Worm (Caenorhabditis elegans) whole organism, young adult: Measurements from ENCODE around the gene C55B6.7.

Source experiments
- B0035.1 ChIP-seq: sonication (generic microtip); optimal IDR thresholded peaks from 2 replicates; lab custom pipeline; 2016; ENCODE audit warnings: missing genetic modification characterization, mild to moderate bottlenecking, missing compliant biosample characterization, missing genotype, missing genetic modification reagents
- B0336.3 ChIP-seq: fragments of 200-800 bp; sonication (Bioruptor generic); IDR thresholded peaks from 2 replicates; pipeline ENCODE4 v1.3.6; 2022; ENCODE audit warnings: missing genetic modification characterization, missing compliant biosample characterization
- F37B4.10 ChIP-seq: fragments of 200-800 bp; sonication (Bioruptor generic); IDR thresholded peaks from 2 replicates; pipeline ENCODE4 v1.3.6; 2022; ENCODE audit warnings: missing genetic modification characterization, missing compliant biosample characterization
- F49E8.2 ChIP-seq: sonication (generic microtip); optimal IDR thresholded peaks from 3 replicates; lab custom pipeline; 2017; ENCODE audit warnings: missing genetic modification characterization, mild to moderate bottlenecking, missing compliant biosample characterization, antibody characterized with exemption, moderate library complexity; ENCODE audit not compliant: insufficient read depth
- F57C9.4 ChIP-seq: sonication (generic microtip); optimal IDR thresholded peaks from 2 replicates; lab custom pipeline; 2017; ENCODE audit warnings: mild to moderate bottlenecking, missing genetic modification characterization, missing compliant biosample characterization
- K11D2.4 ChIP-seq: fragments of 200-800 bp; sonication (Bioruptor generic); IDR thresholded peaks from 2 replicates; pipeline ENCODE4 v1.3.6; 2022; ENCODE audit warnings: missing genetic modification reagents, missing genetic modification characterization, missing compliant biosample characterization
- Y53F4B.3 ChIP-seq: fragments of 200-800 bp; sonication (Bioruptor generic); IDR thresholded peaks from 2 replicates; pipeline ENCODE4 v1.3.6; 2022; ENCODE audit warnings: missing genetic modification reagents, missing genetic modification characterization, missing compliant biosample characterization
- ZK185.1 ChIP-seq: sonication (generic microtip); optimal IDR thresholded peaks from 2 replicates; lab custom pipeline; 2016; ENCODE audit warnings: mild to moderate bottlenecking, missing genetic modification characterization, missing compliant biosample characterization; ENCODE audit not compliant: poor library complexity, severe bottlenecking
- atf-7 ChIP-seq: sonication (generic microtip); optimal IDR thresholded peaks from 2 replicates; lab custom pipeline; 2017; ENCODE audit warnings: mild to moderate bottlenecking, missing genetic modification characterization, missing compliant biosample characterization
- cebp-1 ChIP-seq, 2 experiments: fragments of 200-800 bp in 1 of 2; sonication (Bioruptor generic) in 1 of 2; sonication (generic microtip) in 1 of 2; IDR thresholded peaks in 1 of 2; optimal IDR thresholded peaks in 1 of 2; 2 replicates each; pipeline versions ENCODE4 v1.3.6 to Lab custom; 2017 to 2022; ENCODE audit warnings: missing compliant biosample characterization in 2 of 2, missing genetic modification characterization in 2 of 2, mild to moderate bottlenecking in 1 of 2, missing genetic modification reagents in 1 of 2, moderate library complexity in 1 of 2
- ceh-40 ChIP-seq: fragments of 200-800 bp; sonication (Bioruptor generic); IDR thresholded peaks from 2 replicates; pipeline ENCODE4 v1.3.6; 2022; ENCODE audit warnings: missing genetic modification characterization, missing compliant biosample characterization
- ceh-79 ChIP-seq: sonication (generic microtip); optimal IDR thresholded peaks from 2 replicates; lab custom pipeline; 2017; ENCODE audit warnings: mild to moderate bottlenecking, missing genetic modification characterization, missing compliant biosample characterization
- chd-7 ChIP-seq: sonication (generic microtip); optimal IDR thresholded peaks from 2 replicates; lab custom pipeline; 2016; ENCODE audit warnings: mild to moderate bottlenecking, missing genetic modification characterization, moderate library complexity, missing compliant biosample characterization
- dox-1 ChIP-seq: fragments of 200-800 bp; sonication (Bioruptor generic); IDR thresholded peaks from 2 replicates; pipeline ENCODE4 v1.3.6; 2022; ENCODE audit warnings: missing genetic modification reagents, missing genetic modification characterization, missing compliant biosample characterization
- dpl-1 ChIP-seq: fragments of 150-350 bp; optimal IDR thresholded peaks from 2 replicates; lab custom pipeline; 2014; ENCODE audit warnings: missing biosample characterization, missing genetic modification reagents, missing genetic modification characterization
- egl-44 ChIP-seq: fragments of 200-800 bp; sonication (Bioruptor generic); IDR thresholded peaks from 2 replicates; pipeline ENCODE4 v1.3.6; 2022; ENCODE audit warnings: missing genetic modification reagents, missing genetic modification characterization, missing compliant biosample characterization
- fkh-3 ChIP-seq: sonication (generic microtip); optimal IDR thresholded peaks from 2 replicates; lab custom pipeline; 2016; ENCODE audit warnings: mild to moderate bottlenecking, missing genetic modification characterization, missing compliant biosample characterization
- hlh-12 ChIP-seq: sonication (generic microtip); optimal IDR thresholded peaks from 2 replicates; lab custom pipeline; 2016; ENCODE audit warnings: missing genetic modification characterization, missing compliant biosample characterization
- hmg-20 ChIP-seq: fragments of 200-800 bp; sonication (Bioruptor generic); IDR thresholded peaks from 2 replicates; pipeline ENCODE4 v1.3.6; 2022; ENCODE audit warnings: missing genetic modification reagents, missing genetic modification characterization, missing compliant biosample characterization
- let-607 ChIP-seq, 2 experiments: fragments of 200-800 bp in 1 of 2; sonication (Bioruptor generic) in 1 of 2; sonication (generic microtip) in 1 of 2; optimal IDR thresholded peaks; 2 replicates each; lab custom pipeline; 2016 to 2018; ENCODE audit warnings: mild to moderate bottlenecking in 2 of 2, missing compliant biosample characterization in 2 of 2, missing genetic modification characterization in 2 of 2, moderate library complexity in 2 of 2, missing genotype in 1 of 2
- lin-26 ChIP-seq: fragments of 200-800 bp; sonication (Bioruptor generic); IDR thresholded peaks from 2 replicates; pipeline ENCODE4 v1.3.6; 2022; ENCODE audit warnings: missing genetic modification reagents, missing genetic modification characterization, missing compliant biosample characterization
- lin-54 ChIP-seq: fragments of 200-800 bp; sonication (Bioruptor generic); optimal IDR thresholded peaks from 2 replicates; lab custom pipeline; 2018; ENCODE audit warnings: mild to moderate bottlenecking, missing genetic modification characterization, missing compliant biosample characterization
- lsy-27 ChIP-seq: sonication (generic microtip); optimal IDR thresholded peaks from 2 replicates; lab custom pipeline; 2017; ENCODE audit warnings: missing genetic modification characterization, mild to moderate bottlenecking, missing compliant biosample characterization, antibody characterized with exemption, missing genotype, borderline replicate concordance; ENCODE audit not compliant: insufficient read depth
- madf-10 ChIP-seq: sonication (generic microtip); optimal IDR thresholded peaks from 2 replicates; lab custom pipeline; 2016; ENCODE audit warnings: mild to moderate bottlenecking, missing genetic modification characterization, missing compliant biosample characterization
- madf-3 ChIP-seq: fragments of 200-800 bp; sonication (Bioruptor generic); IDR thresholded peaks from 2 replicates; pipeline ENCODE4 v1.3.6; 2022; ENCODE audit warnings: missing genetic modification reagents, missing genetic modification characterization, missing compliant biosample characterization
- nfya-2 ChIP-seq: fragments of 200-800 bp; sonication (Bioruptor generic); IDR thresholded peaks from 2 replicates; pipeline ENCODE4 v1.3.6; 2022; ENCODE audit warnings: missing genetic modification reagents, missing genetic modification characterization, missing compliant biosample characterization
- nfyb-1 ChIP-seq: fragments of 200-800 bp; sonication (Bioruptor generic); IDR thresholded peaks from 2 replicates; pipeline ENCODE4 v1.3.6; 2022; ENCODE audit warnings: missing genetic modification reagents, missing genetic modification characterization, missing compliant biosample characterization
- nhr-27 ChIP-seq: fragments of 200-800 bp; sonication (Bioruptor generic); optimal IDR thresholded peaks from 2 replicates; lab custom pipeline; 2018; ENCODE audit warnings: mild to moderate bottlenecking, missing genetic modification characterization, moderate library complexity, missing compliant biosample characterization
- nhr-80 ChIP-seq: sonication (generic microtip); optimal IDR thresholded peaks from 2 replicates; lab custom pipeline; 2016; ENCODE audit warnings: missing genetic modification characterization, missing compliant biosample characterization
- nhr-90 ChIP-seq: sonication (generic microtip); optimal IDR thresholded peaks from 2 replicates; lab custom pipeline; 2016; ENCODE audit warnings: missing genotype, mild to moderate bottlenecking, missing genetic modification characterization, missing compliant biosample characterization
- pbrm-1 ChIP-seq: fragments of 200-800 bp; sonication (Bioruptor generic); IDR thresholded peaks from 2 replicates; pipeline ENCODE4 v1.3.6; 2022; ENCODE audit warnings: missing genetic modification reagents, missing genetic modification characterization, missing compliant biosample characterization
- rcor-1 ChIP-seq: fragments of 200-800 bp; sonication (Bioruptor generic); IDR thresholded peaks from 2 replicates; pipeline ENCODE4 v1.3.6; 2022; ENCODE audit warnings: missing genetic modification reagents, missing genetic modification characterization, missing compliant biosample characterization
- rec-8 ChIP-seq, 2 experiments: sonication (generic microtip); optimal IDR thresholded peaks; 2 replicates each; lab custom pipeline; 2016; ENCODE audit warnings: mild to moderate bottlenecking in 2 of 2, missing genetic modification characterization in 2 of 2, missing genetic modification reagents in 2 of 2, missing genotype in 2 of 2, missing biosample characterization in 1 of 2, missing compliant biosample characterization in 1 of 2, moderate library complexity in 1 of 2
- repo-1 ChIP-seq: sonication (generic microtip); optimal IDR thresholded peaks from 2 replicates; lab custom pipeline; 2017; ENCODE audit warnings: mild to moderate bottlenecking, missing genetic modification characterization, missing compliant biosample characterization
- sdz-38 ChIP-seq: sonication (generic microtip); optimal IDR thresholded peaks from 2 replicates; lab custom pipeline; 2016; ENCODE audit warnings: missing genotype, missing genetic modification characterization, missing compliant biosample characterization
- snpc-1.1 ChIP-seq: sonication (generic microtip); optimal IDR thresholded peaks from 2 replicates; lab custom pipeline; 2017; ENCODE audit warnings: missing genetic modification characterization, mild to moderate bottlenecking, missing compliant biosample characterization, antibody characterized with exemption, moderate library complexity, missing genotype, missing genetic modification reagents; ENCODE audit not compliant: insufficient read depth
- snpc-3.4 ChIP-seq: sonication (generic microtip); optimal IDR thresholded peaks from 2 replicates; lab custom pipeline; 2017; ENCODE audit warnings: missing genetic modification characterization, mild to moderate bottlenecking, missing compliant biosample characterization, antibody characterized with exemption, moderate library complexity, missing genotype, missing genetic modification reagents
- unc-62 ChIP-seq: fragments of 150-350 bp; optimal IDR thresholded peaks from 2 replicates; lab custom pipeline; 2014; ENCODE audit warnings: missing biosample characterization, missing genetic modification reagents, missing genetic modification characterization
- zim-3 ChIP-seq: sonication (generic microtip); optimal IDR thresholded peaks from 2 replicates; lab custom pipeline; 2017; ENCODE audit warnings: mild to moderate bottlenecking, missing genetic modification characterization, moderate library complexity, missing compliant biosample characterization
- ztf-22 ChIP-seq: fragments of 200-800 bp; sonication (Bioruptor generic); optimal IDR thresholded peaks from 2 replicates; lab custom pipeline; 2018; ENCODE audit warnings: mild to moderate bottlenecking, missing genetic modification characterization, moderate library complexity, missing compliant biosample characterization
- ztf-28 ChIP-seq: fragments of 200-800 bp; sonication (Bioruptor generic); IDR thresholded peaks from 2 replicates; pipeline ENCODE4 v1.3.6; 2022; ENCODE audit warnings: missing genetic modification reagents, missing genetic modification characterization, missing compliant biosample characterization
- ztf-6 ChIP-seq: fragments of 200-800 bp; sonication (Bioruptor generic); IDR thresholded peaks from 2 replicates; pipeline ENCODE4 v1.3.6; 2022; ENCODE audit warnings: missing genetic modification reagents, missing genetic modification characterization, missing compliant biosample characterization

Gene C55B6.7

DNA sequence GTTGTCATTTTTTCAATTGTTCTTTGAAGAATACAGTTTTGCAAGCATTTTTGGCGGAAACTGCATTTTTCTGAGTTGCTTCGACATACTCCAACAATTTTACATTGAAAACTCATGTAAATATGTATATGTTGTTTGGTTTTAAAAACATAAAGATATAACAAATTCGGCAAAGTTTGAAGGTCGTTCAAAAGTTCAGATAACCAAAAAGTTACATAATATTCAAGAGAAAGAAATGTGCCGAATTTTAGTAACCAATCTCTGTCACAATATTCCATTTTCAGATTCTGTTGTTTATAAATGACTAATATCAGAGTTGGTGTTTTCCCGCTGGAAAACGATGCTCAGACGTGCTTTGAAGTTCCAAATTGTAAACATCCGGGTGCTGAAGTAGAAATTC lies 14.6 kb upstream of the C55B6.7 start, which contains the start of gene ZK867.2:
TSS of gene ZK867.2 (plus strand) at position 301 of the 400 bp plus-strand sequence.
- TF ChIP-seq dox-1 (GFP tag; lab: Robert Waterston, UW) = no peak

DNA sequence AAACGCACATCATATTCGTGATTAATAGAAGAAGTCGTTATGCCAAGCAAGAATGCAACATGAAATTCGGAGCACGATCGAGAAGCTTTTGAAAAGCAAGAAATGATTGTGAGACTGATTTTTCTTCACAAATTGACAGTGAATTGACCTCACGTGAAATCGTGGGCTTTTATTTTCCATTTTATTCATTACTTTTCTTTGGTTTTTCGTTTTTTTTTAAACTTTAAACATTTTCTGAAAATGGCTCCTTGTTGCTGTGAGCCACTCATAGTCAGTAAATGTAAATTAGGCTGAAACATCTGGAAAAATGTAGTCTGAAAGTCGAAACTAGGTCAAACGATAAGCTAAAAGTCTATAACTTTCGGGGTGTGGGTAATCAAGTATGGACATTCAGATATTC lies 13.4 kb upstream of the C55B6.7 start, which contains the start of gene C55B6.5:
TSS of gene C55B6.5 (minus strand) at position 101 of the 400 bp plus-strand sequence.
- TF ChIP-seq lsy-27 (tag; lab: Kevin White, UChicago) (no peak), dox-1 (GFP tag; lab: Robert Waterston, UW) (no peak), ztf-22 (GFP tag; lab: Kevin White, UChicago) (no peak), Y53F4B.3 (no peak), lin-26 (GFP tag; lab: Robert Waterston, UW) (no peak), F57C9.4 (tag; lab: Kevin White, UChicago) (no peak)
- TF ChIP-seq, all 124 proteins: peak for 0

DNA sequence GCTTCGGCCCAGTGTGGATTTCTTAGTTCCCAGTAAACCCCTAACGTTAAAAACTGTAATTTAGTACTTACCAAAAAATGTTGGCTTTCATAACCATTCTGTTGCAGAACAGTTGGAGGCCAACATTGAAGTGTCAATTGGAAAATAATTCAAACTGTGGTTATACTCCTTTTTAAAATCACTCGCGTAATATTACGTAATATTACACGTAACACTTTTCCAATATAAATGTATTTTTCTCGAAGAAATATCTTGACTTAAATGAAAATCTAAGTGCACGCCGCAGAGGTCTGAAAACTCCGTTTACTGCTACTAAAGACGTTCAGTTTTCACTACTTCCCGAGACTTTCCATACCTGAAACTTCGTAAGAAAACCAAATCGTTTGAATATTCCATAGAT lies 12.4 kb upstream of the C55B6.7 start:
- TF ChIP-seq B0336.3 (GFP tag; lab: Robert Waterston, UW) = no peak
- TF ChIP-seq hmg-20 (GFP tag; lab: Robert Waterston, UW) = no peak
- no peak for TF ChIP-seq hlh-12 (tag; lab: Kevin White, UChicago)
- no peak for TF ChIP-seq nfya-2 (GFP tag; lab: Robert Waterston, UW)
- TF ChIP-seq F49E8.2 (tag; lab: Kevin White, UChicago) = no peak
- TF ChIP-seq fkh-3 (tag; lab: Kevin White, UChicago) = no peak
- TF ChIP-seq ceh-40 (GFP tag; lab: Robert Waterston, UW) = no peak

DNA sequence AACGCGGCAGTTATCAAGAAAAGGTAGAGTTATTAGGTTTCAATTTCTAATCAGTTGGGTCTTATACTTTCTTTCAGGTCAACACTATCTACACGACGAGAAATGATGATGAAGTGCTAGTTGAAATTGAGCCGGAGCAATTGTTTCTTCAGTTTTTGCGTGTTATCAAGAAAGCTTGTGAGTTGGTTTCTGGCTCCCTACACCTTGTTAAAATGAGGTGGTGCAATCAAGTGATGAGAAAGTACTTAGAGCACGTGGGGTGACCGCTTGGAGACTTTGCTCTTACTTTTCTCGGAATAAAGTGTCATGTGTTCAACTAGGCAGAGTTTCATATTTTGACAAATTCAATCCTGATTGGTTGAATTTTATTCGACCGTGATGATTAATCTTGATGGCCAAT lies 8.7 kb upstream of the C55B6.7 start:
- TF ChIP-seq ztf-6 = no peak
- peak; percentile 95 for TF ChIP-seq nhr-80
- TF ChIP-seq B0035.1 = no peak
- no peak for TF ChIP-seq snpc-3.4 (tag; lab: Kevin White, UChicago)
- 0 out of 2 replicates have a peak, but pooled peaks have one; percentile 38 for TF ChIP-seq egl-44 (GFP tag; lab: Robert Waterston, UW)
- peak; percentile 41 for TF ChIP-seq ztf-22 (GFP tag; lab: Kevin White, UChicago)
- TF ChIP-seq snpc-1.1 (tag; lab: Kevin White, UChicago) = no peak
- TF ChIP-seq nhr-90 = peak; percentile 21
- no peak for TF ChIP-seq K11D2.4 (GFP tag; lab: Robert Waterston, UW)
- TF ChIP-seq nhr-27 (tag; lab: Kevin White, UChicago) = no peak
- no peak for TF ChIP-seq ZK185.1 (tag; lab: Kevin White, UChicago)
- no peak for TF ChIP-seq dpl-1 (GFP tag; lab: Kevin White, UChicago)
- no peak for TF ChIP-seq F37B4.10
- peak; percentile 74 for TF ChIP-seq nfyb-1 (GFP tag; lab: Robert Waterston, UW)
- TF ChIP-seq pbrm-1 = no peak
- no peak for TF ChIP-seq sdz-38
- no peak for TF ChIP-seq madf-3 (GFP tag; lab: Robert Waterston, UW)
- TF ChIP-seq madf-10 = peak; percentile 50
- TF ChIP-seq rec-8 (tag; optimal IDR thresholded peaks at IDR 0.05; lab: Kevin White, UChicago) = no peak
- TF ChIP-seq repo-1 (tag; lab: Kevin White, UChicago) = no peak
- no peak for TF ChIP-seq ceh-79 (tag; lab: Kevin White, UChicago)
- no peak for TF ChIP-seq lin-54
- TF ChIP-seq unc-62 (GFP tag; lab: Kevin White, UChicago) = peak; percentile 53
- TF ChIP-seq rcor-1 = no peak
- no peak for TF ChIP-seq zim-3 (tag; lab: Kevin White, UChicago)
- peak; percentile 61 for TF ChIP-seq atf-7
- peak in 1 of 2 experiments; percentile 66 for TF ChIP-seq let-607 (tag; optimal IDR thresholded peaks at IDR 0.05; lab: Kevin White, UChicago)
- TF ChIP-seq F49E8.2 (tag; lab: Kevin White, UChicago) = no peak
- no peak for TF ChIP-seq cebp-1 (GFP tag; IDR thresholded peaks at IDR 0.05; lab: Robert Waterston, UW)
- peak; percentile 55 for TF ChIP-seq cebp-1 (tag; optimal IDR thresholded peaks at IDR 0.05; lab: Kevin White, UChicago)
- no peak for TF ChIP-seq ztf-28 (GFP tag; lab: Robert Waterston, UW)
- TF ChIP-seq chd-7 (tag; lab: Kevin White, UChicago) = no peak
